Worm (Caenorhabditis elegans) whole organism, L4/young adult: ENCODE measurements around the gene gly-10.

Source experiments
- W03F9.2 ChIP-seq: fragments of 150-350 bp; optimal IDR thresholded peaks from 2 replicates; lab custom pipeline; 2014; ENCODE audit warnings: missing biosample characterization, missing genetic modification characterization
- dao-5 ChIP-seq: sonication (generic microtip); optimal IDR thresholded peaks from 2 replicates; lab custom pipeline; 2016; ENCODE audit warnings: missing genotype, missing genetic modification characterization, moderate library complexity, missing compliant biosample characterization
- him-1 ChIP-seq: sonication (generic microtip); optimal IDR thresholded peaks from 2 replicates; lab custom pipeline; 2016; ENCODE audit warnings: missing genotype, missing genetic modification reagents, missing genetic modification characterization, missing compliant biosample characterization

- TF ChIP-seq W03F9.2 (tag; lab: Kevin White, UChicago) (peak; percentile 43), him-1 (tag; lab: Kevin White, UChicago) (no peak), dao-5 (no peak)
These were observed 9.8 kb downstream of the gly-10 start, which contains the start of the genes sas-6 and Y45F10D.7 for ce11 chrIV:13788652-13789051.
